Fruit fly (Drosophila melanogaster) whole organism, wandering third instar larva: ENCODE data around the gene ppk.

ENCODE experiments used
- CG32264 ChIP-seq: fragments of 200-800 bp; sonication (Bioruptor generic); optimal IDR thresholded peaks from 2 replicates; lab custom pipeline; 2016; ENCODE audit warnings: missing biosample characterization, missing genetic modification characterization
- Dfd ChIP-seq: fragments of >200 bp; optimal IDR thresholded peaks from 2 replicates; lab custom pipeline; 2017; ENCODE audit warnings: missing biosample characterization, missing genetic modification characterization
- OdsH ChIP-seq: fragments of 200-800 bp; sonication (Bioruptor generic); optimal IDR thresholded peaks from 2 replicates; lab custom pipeline; 2016; ENCODE audit warnings: missing biosample characterization, mild to moderate bottlenecking, missing genetic modification characterization
- dmrt93B ChIP-seq: fragments of 200-800 bp; sonication (Bioruptor generic); optimal IDR thresholded peaks from 2 replicates; lab custom pipeline; 2018; ENCODE audit warnings: missing biosample characterization, mild to moderate bottlenecking, missing genetic modification characterization
- lola ChIP-seq: fragments of >200 bp; optimal IDR thresholded peaks from 2 replicates; lab custom pipeline; 2017; ENCODE audit warnings: missing biosample characterization, missing genetic modification characterization
- pan ChIP-seq: fragments of >200 bp; optimal IDR thresholded peaks from 2 replicates; lab custom pipeline; 2017

DNA sequence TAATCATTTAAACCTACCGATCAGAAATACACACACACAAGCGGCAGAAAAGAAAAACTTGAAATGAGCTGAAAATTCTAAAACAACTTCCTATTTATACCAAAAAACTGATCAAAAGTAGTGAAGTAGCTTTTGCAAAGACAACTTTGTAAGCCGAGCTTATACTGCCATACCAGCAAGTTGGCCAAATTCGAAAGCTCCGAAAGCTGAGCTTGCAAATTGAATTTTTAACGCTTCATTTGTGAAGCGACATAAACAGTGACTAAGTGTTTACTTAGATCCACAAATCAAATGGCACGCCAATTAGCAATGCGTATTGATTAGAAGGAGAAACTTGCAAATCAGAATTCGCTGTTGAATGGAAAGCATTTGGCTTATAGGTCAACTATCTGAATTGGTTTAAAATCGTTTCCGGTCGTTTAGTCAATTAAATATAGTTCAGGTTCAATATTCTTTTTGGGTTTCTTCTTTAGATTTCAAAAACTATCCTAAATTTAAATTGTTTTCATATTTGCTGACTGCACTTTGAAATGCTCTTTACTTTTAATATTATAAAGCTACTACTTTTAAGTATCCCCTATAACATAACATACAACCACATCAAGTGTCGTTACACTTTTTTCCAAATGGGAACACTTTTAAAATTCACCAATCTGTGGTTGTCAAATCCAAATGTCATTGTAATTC lies 29.4 kb downstream of the ppk start, which contains the start of gene CG43052:
- no peak for TF ChIP-seq dmrt93B (GFP tag; lab: Kevin White, UChicago)
- TF ChIP-seq pan (lab: Kevin White, UChicago) = no peak
- TF ChIP-seq OdsH (GFP tag; lab: Kevin White, UChicago) = no peak
- TF ChIP-seq Dfd = no peak
- TF ChIP-seq CG32264 (GFP tag; lab: Kevin White, UChicago) = no peak
- TF ChIP-seq lola (GFP tag; lab: Kevin White, UChicago) = no peak
